Worm (Caenorhabditis elegans): ENCODE measurements around the gene best-24.

DNA sequence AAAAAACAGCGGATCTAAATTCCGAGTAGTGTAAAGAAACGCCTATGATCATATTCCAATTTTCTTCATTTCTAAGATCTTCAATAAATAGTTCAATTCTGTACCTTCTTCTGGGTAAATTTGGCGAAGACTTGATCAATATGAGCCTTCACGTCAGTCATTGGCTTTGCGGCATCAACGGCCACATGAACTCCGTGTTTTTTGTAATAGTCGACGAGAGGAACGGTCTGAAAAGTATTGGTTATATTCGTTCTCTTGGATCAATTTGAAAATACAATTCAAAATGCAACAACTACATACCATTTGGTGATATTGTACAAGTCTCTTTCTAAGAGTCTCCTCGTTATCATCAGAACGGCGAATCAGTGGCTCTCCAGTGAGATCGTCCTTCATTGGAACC, 49.6 kb downstream of the best-24 start:
- TF ChIP-seq ref-1 (GFP tag; conservative IDR thresholded peaks at IDR 0.05): no peak
- TF ChIP-seq cog-1 (tag; optimal IDR thresholded peaks at IDR 0.05): no peak
- no peak for TF ChIP-seq flt-1 (GFP tag; IDR thresholded peaks at IDR 0.05)
- TF ChIP-seq ztf-29 (GFP tag; IDR thresholded peaks at IDR 0.05): no peak
- no peak for TF ChIP-seq tab-1 (GFP tag; IDR thresholded peaks at IDR 0.05)
- no peak for TF ChIP-seq ztf-23 (GFP tag; IDR thresholded peaks at IDR 0.05)
